Worm (Caenorhabditis elegans) whole organism, L4 larva: Measurements from ENCODE around the gene F54D5.15.

Source experiments
- F37D6.2 ChIP-seq: sonication (generic microtip); optimal IDR thresholded peaks from 2 replicates; lab custom pipeline; 2016; ENCODE audit warnings: mild to moderate bottlenecking, missing genetic modification characterization, missing compliant biosample characterization
- R02D3.7 ChIP-seq: fragments of 150-350 bp; sonication (generic microtip); optimal IDR thresholded peaks from 3 replicates; lab custom pipeline; 2014; ENCODE audit warnings: missing biosample characterization, missing genetic modification characterization
- aly-2 ChIP-seq: sonication (generic microtip); optimal IDR thresholded peaks from 2 replicates; lab custom pipeline; 2018; ENCODE audit warnings: missing biosample characterization, missing genetic modification characterization
- fos-1 ChIP-seq: fragments of 150-350 bp; optimal IDR thresholded peaks from 2 replicates; lab custom pipeline; 2014; ENCODE audit warnings: missing biosample characterization, missing genetic modification characterization
- lir-3 ChIP-seq: sonication (generic microtip); optimal IDR thresholded peaks from 2 replicates; lab custom pipeline; 2016; ENCODE audit warnings: mild to moderate bottlenecking, missing genetic modification characterization, missing compliant biosample characterization
- nhr-237 ChIP-seq: sonication (generic microtip); optimal IDR thresholded peaks from 2 replicates; lab custom pipeline; 2017; ENCODE audit warnings: missing biosample characterization, missing genetic modification characterization
- nhr-41 ChIP-seq: fragments of 200-800 bp; sonication (Bioruptor generic); IDR thresholded peaks from 2 replicates; pipeline ENCODE4 v1.3.6; 2022; ENCODE audit warnings: missing genetic modification reagents, missing genetic modification characterization, missing compliant biosample characterization
- nhr-42 ChIP-seq: fragments of 200-800 bp; sonication (Bioruptor generic); IDR thresholded peaks from 2 replicates; pipeline ENCODE4 v1.3.6; 2022; ENCODE audit warnings: missing genetic modification characterization, missing compliant biosample characterization
- rbr-2 ChIP-seq: sonication (generic microtip); optimal IDR thresholded peaks from 2 replicates; lab custom pipeline; 2016; ENCODE audit warnings: missing genotype, missing genetic modification characterization, missing compliant biosample characterization
- snpc-4 ChIP-seq: fragments of 150-350 bp; optimal IDR thresholded peaks from 2 replicates; lab custom pipeline; 2014; ENCODE audit warnings: missing biosample characterization, missing genetic modification characterization
- spr-1 ChIP-seq: sonication (generic microtip); optimal IDR thresholded peaks from 2 replicates; lab custom pipeline; 2016; ENCODE audit warnings: mild to moderate bottlenecking, missing genetic modification characterization, missing compliant biosample characterization

DNA sequence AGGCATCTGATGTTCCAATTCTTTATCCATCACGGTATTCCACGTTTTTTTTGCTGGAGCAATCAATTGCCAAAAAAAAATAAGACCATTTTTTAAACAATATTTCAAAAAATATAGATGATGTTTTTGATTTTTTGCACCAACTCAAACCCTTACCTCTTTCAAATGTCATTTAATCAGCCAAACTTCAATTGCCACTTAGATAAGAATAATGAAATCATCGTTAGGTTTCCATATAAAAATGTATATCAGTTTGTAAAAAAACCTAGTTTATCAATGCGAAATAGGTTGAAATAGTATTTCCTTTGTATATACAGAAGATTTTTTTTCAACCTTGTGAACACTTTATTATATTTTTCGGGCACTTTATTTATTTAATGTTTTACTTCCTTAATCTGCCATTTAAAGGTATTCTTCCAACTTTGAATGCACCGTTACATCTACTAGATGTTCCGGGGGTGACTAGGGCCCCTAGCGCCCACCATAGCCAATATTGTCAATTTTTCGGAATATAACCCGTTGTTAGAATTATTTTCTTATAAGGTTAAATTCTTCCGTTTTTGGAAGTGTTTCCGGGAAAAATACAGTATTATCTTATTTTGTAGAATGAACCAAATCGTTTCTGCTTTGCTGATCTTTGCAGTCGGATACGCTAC lies 5.3 kb upstream of the F54D5.15 start, which contains the start of the genes F54D5.23 and F54D5.4:
- no peak for TF ChIP-seq F37D6.2 (tag; lab: Kevin White, UChicago)
- no peak for TF ChIP-seq nhr-41 (GFP tag; lab: Robert Waterston, UW)
- TF ChIP-seq lir-3 (tag; lab: Kevin White, UChicago), result no peak
- no peak for TF ChIP-seq rbr-2 (tag; lab: Kevin White, UChicago)
- TF ChIP-seq nhr-42 (GFP tag; lab: Robert Waterston, UW), result no peak
- TF ChIP-seq nhr-237 (tag; lab: Kevin White, UChicago), result no peak
- no peak for TF ChIP-seq spr-1
- no peak for TF ChIP-seq fos-1
- no peak for TF ChIP-seq aly-2 (tag; lab: Kevin White, UChicago)
- TF ChIP-seq R02D3.7 (tag; lab: Kevin White, UChicago), result no peak
- no peak for TF ChIP-seq snpc-4 (tag; lab: Kevin White, UChicago)
